Worm (Caenorhabditis elegans): ENCODE data around the gene F11E6.8.

F11E6.8 gene

DNA sequence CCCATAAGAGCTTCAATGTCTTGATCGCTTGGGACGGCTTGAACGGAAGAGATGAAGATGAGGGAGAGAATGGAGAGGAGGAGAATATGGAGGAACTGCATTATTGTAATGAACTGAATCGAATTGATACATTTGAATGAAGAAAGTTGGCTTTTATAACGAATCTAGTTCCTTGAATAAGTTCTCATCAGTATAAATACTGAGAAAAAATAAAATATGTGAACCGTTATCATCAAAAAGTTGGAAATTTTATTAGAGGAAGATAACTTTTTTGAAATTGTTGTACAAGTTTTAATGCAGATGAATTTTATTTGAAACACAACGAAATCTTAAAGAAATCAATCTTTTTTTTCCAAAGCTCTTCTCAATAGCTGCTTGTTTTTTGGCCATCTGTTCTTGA lies 43.3 kb downstream of the F11E6.8 start, which contains the start of gene T02D1.7:
TSS of gene T02D1.7 (minus strand) at position 101 of the 400 bp plus-strand sequence.
- no peak for TF ChIP-seq hmg-4 (GFP tag; optimal IDR thresholded peaks at IDR 0.05)
- no peak for TF ChIP-seq flt-1 (GFP tag; IDR thresholded peaks at IDR 0.05)
- TF ChIP-seq tra-4 (tag; optimal IDR thresholded peaks at IDR 0.05), result no peak
- TF ChIP-seq pes-1 (GFP tag; IDR thresholded peaks at IDR 0.05), result no peak
- TF ChIP-seq tbx-11 (GFP tag; IDR thresholded peaks at IDR 0.05), result no peak
- TF ChIP-seq F13C5.2 (tag; optimal IDR thresholded peaks at IDR 0.05), result no peak
- TF ChIP-seq B0310.2 (tag; optimal IDR thresholded peaks at IDR 0.05), result no peak
- no peak for TF ChIP-seq scrt-1 (GFP tag; IDR thresholded peaks at IDR 0.05)
- no peak for TF ChIP-seq sea-1 (GFP tag; conservative IDR thresholded peaks at IDR 0.05)
- TF ChIP-seq ama-1 (optimal IDR thresholded peaks at IDR 0.05), result no peak
- no peak for TF ChIP-seq ets-7 (tag; optimal IDR thresholded peaks at IDR 0.05)
- TF ChIP-seq ceh-36 (tag; optimal IDR thresholded peaks at IDR 0.05), result no peak
- no peak for TF ChIP-seq tbx-37 (GFP tag; conservative IDR thresholded peaks at IDR 0.05)
- no peak for TF ChIP-seq hnd-1 (tag; optimal IDR thresholded peaks at IDR 0.05)
- TF ChIP-seq hmbx-1 (tag; optimal IDR thresholded peaks at IDR 0.05), result no peak
- TF ChIP-seq ceh-13 (GFP tag; optimal IDR thresholded peaks at IDR 0.05), result no peak
- TF ChIP-seq aly-1 (tag; optimal IDR thresholded peaks at IDR 0.05), result no peak

ce11 chrIV:17406119-17406518 lies 44.2 kb downstream of the F11E6.8 start:
- TF ChIP-seq hmg-4 (GFP tag; optimal IDR thresholded peaks at IDR 0.05) (no peak), ceh-36 (tag; optimal IDR thresholded peaks at IDR 0.05) (no peak), pes-1 (GFP tag; IDR thresholded peaks at IDR 0.05) (no peak), ceh-13 (GFP tag; optimal IDR thresholded peaks at IDR 0.05) (no peak), tbx-37 (GFP tag; conservative IDR thresholded peaks at IDR 0.05) (no peak), tra-4 (tag; optimal IDR thresholded peaks at IDR 0.05) (no peak), ets-7 (tag; optimal IDR thresholded peaks at IDR 0.05) (no peak), hnd-1 (tag; optimal IDR thresholded peaks at IDR 0.05) (no peak), sea-1 (GFP tag; conservative IDR thresholded peaks at IDR 0.05) (no peak), hmbx-1 (tag; optimal IDR thresholded peaks at IDR 0.05) (no peak), flt-1 (GFP tag; IDR thresholded peaks at IDR 0.05) (no peak), aly-1 (tag; optimal IDR thresholded peaks at IDR 0.05) (no peak), tbx-11 (GFP tag; IDR thresholded peaks at IDR 0.05) (no peak), ama-1 (optimal IDR thresholded peaks at IDR 0.05) (no peak), scrt-1 (GFP tag; IDR thresholded peaks at IDR 0.05) (no peak), B0310.2 (tag; optimal IDR thresholded peaks at IDR 0.05) (no peak)

- TF ChIP-seq scrt-1 (GFP tag; IDR thresholded peaks at IDR 0.05), result no peak
Measured at ce11 chrIV:17405530-17405929, 44.8 kb downstream of the F11E6.8 start, which contains the start of gene pmp-4. TSS of gene pmp-4 (minus strand) at chrIV:17405630.

ce11 chrIV:17399455-17399854 lies 50.9 kb downstream of the F11E6.8 start, which contains the start of gene T02D1.4:
TSS of gene T02D1.4 (plus strand) at chrIV:17399755.
- no peak for TF ChIP-seq sea-1 (GFP tag; conservative IDR thresholded peaks at IDR 0.05)
- TF ChIP-seq scrt-1 (GFP tag; IDR thresholded peaks at IDR 0.05), result no peak
- no peak for TF ChIP-seq ets-7 (tag; optimal IDR thresholded peaks at IDR 0.05)
- no peak for TF ChIP-seq hmg-4 (GFP tag; optimal IDR thresholded peaks at IDR 0.05)
- TF ChIP-seq aly-1 (tag; optimal IDR thresholded peaks at IDR 0.05), result no peak
- TF ChIP-seq pes-1 (GFP tag; IDR thresholded peaks at IDR 0.05), result no peak
- no peak for TF ChIP-seq ceh-36 (tag; optimal IDR thresholded peaks at IDR 0.05)
- no peak for TF ChIP-seq flt-1 (GFP tag; IDR thresholded peaks at IDR 0.05)
- no peak for TF ChIP-seq tra-4 (tag; optimal IDR thresholded peaks at IDR 0.05)
- no peak for TF ChIP-seq ceh-13 (GFP tag; optimal IDR thresholded peaks at IDR 0.05)
- TF ChIP-seq hnd-1 (tag; optimal IDR thresholded peaks at IDR 0.05), result no peak
- no peak for TF ChIP-seq hmbx-1 (tag; optimal IDR thresholded peaks at IDR 0.05)
- TF ChIP-seq tbx-11 (GFP tag; IDR thresholded peaks at IDR 0.05), result no peak
- TF ChIP-seq B0310.2 (tag; optimal IDR thresholded peaks at IDR 0.05), result no peak

ce11 chrIV:17395910-17396309 lies 54.4 kb downstream of the F11E6.8 start, which contains the start of gene sru-15:
TSS of gene sru-15 (plus strand) at chrIV:17396210.
- TF ChIP-seq ets-7 (tag; optimal IDR thresholded peaks at IDR 0.05) (no peak), ceh-13 (GFP tag; optimal IDR thresholded peaks at IDR 0.05) (no peak), hnd-1 (tag; optimal IDR thresholded peaks at IDR 0.05) (no peak), ama-1 (optimal IDR thresholded peaks at IDR 0.05) (no peak), pes-1 (GFP tag; IDR thresholded peaks at IDR 0.05) (no peak), B0310.2 (tag; optimal IDR thresholded peaks at IDR 0.05) (no peak), tbx-37 (GFP tag; conservative IDR thresholded peaks at IDR 0.05) (no peak)

Data from whole organism, early embryonic.